Worm (Caenorhabditis elegans) whole organism, L4 larva: ENCODE data around the gene C05A2.4.

Experiments used
- F10B5.3 ChIP-seq: sonication (generic microtip); optimal IDR thresholded peaks from 2 replicates; lab custom pipeline; 2016; ENCODE audit warnings: mild to moderate bottlenecking, missing genetic modification characterization, missing compliant biosample characterization
- F37D6.2 ChIP-seq: sonication (generic microtip); optimal IDR thresholded peaks from 2 replicates; lab custom pipeline; 2016; ENCODE audit warnings: mild to moderate bottlenecking, missing genetic modification characterization, missing compliant biosample characterization
- F49E8.2 ChIP-seq: sonication (generic microtip); optimal IDR thresholded peaks from 2 replicates; lab custom pipeline; 2016; ENCODE audit warnings: missing compliant biosample characterization, mild to moderate bottlenecking, missing genetic modification characterization, borderline replicate concordance
- Y48G9A.11 ChIP-seq: fragments of 200-800 bp; sonication (Bioruptor generic); IDR thresholded peaks from 2 replicates; pipeline ENCODE4 v1.3.6; 2022; ENCODE audit warnings: missing genetic modification reagents, missing genetic modification characterization, missing compliant biosample characterization
- Y75B8A.6 ChIP-seq: fragments of 200-800 bp; sonication (Bioruptor generic); IDR thresholded peaks from 2 replicates; pipeline ENCODE4 v1.3.6; 2022; ENCODE audit warnings: missing genetic modification reagents, missing genetic modification characterization, missing compliant biosample characterization
- cey-2 ChIP-seq: sonication (generic microtip); optimal IDR thresholded peaks from 3 replicates; lab custom pipeline; 2017; ENCODE audit warnings: missing genetic modification characterization, mild to moderate bottlenecking, missing compliant biosample characterization, antibody characterized with exemption, borderline replicate concordance; ENCODE audit not compliant: insufficient read depth
- daf-12 ChIP-seq: fragments of 150-350 bp; optimal IDR thresholded peaks from 2 replicates; lab custom pipeline; 2014; ENCODE audit warnings: missing biosample characterization, missing genetic modification reagents, missing genetic modification characterization
- daf-16 ChIP-seq, 3 experiments: sonication (generic microtip); optimal IDR thresholded peaks; 2 replicates each; lab custom pipeline; 2016 to 2017; ENCODE audit warnings: missing genetic modification characterization in 3 of 3, missing genetic modification reagents in 3 of 3, mild to moderate bottlenecking in 2 of 3, missing compliant biosample characterization in 2 of 3, missing biosample characterization in 1 of 3, moderate library complexity in 1 of 3
- daf-8 ChIP-seq: fragments of 200-800 bp; sonication (Bioruptor generic); IDR thresholded peaks from 2 replicates; pipeline ENCODE4 v1.3.6; 2022; ENCODE audit warnings: missing genetic modification characterization, missing compliant biosample characterization
- dmd-6 ChIP-seq: fragments of 200-800 bp; sonication (Bioruptor generic); IDR thresholded peaks from 2 replicates; pipeline ENCODE4 v1.3.6; 2022; ENCODE audit warnings: missing genetic modification reagents, missing genetic modification characterization, missing compliant biosample characterization
- dpl-1 ChIP-seq: fragments of 150-350 bp; optimal IDR thresholded peaks from 2 replicates; lab custom pipeline; 2014; ENCODE audit warnings: missing biosample characterization, missing genetic modification reagents, missing genetic modification characterization
- dve-1 ChIP-seq: sonication (generic microtip); optimal IDR thresholded peaks from 2 replicates; lab custom pipeline; 2017; ENCODE audit warnings: antibody characterized with exemption, mild to moderate bottlenecking, missing genetic modification characterization, missing compliant biosample characterization; ENCODE audit not compliant: insufficient read depth
- egl-43 ChIP-seq: fragments of 200-800 bp; sonication (Bioruptor generic); IDR thresholded peaks from 2 replicates; pipeline ENCODE4 v1.3.6; 2022; ENCODE audit warnings: missing genetic modification reagents, missing genetic modification characterization, missing compliant biosample characterization
- fos-1 ChIP-seq: fragments of 150-350 bp; optimal IDR thresholded peaks from 2 replicates; lab custom pipeline; 2014; ENCODE audit warnings: missing biosample characterization, missing genetic modification characterization
- hif-1 ChIP-seq, 2 experiments: sonication (generic microtip); optimal IDR thresholded peaks; 2 replicates each; lab custom pipeline; 2016 to 2017; ENCODE audit warnings: missing compliant biosample characterization in 2 of 2, missing genetic modification characterization in 2 of 2, missing genetic modification reagents in 2 of 2, missing genotype in 2 of 2, mild to moderate bottlenecking in 1 of 2
- hlh-11 ChIP-seq: fragments of 200-800 bp; sonication (Bioruptor generic); optimal IDR thresholded peaks from 2 replicates; lab custom pipeline; 2018; ENCODE audit warnings: mild to moderate bottlenecking, missing genetic modification characterization, missing compliant biosample characterization
- hlh-30 ChIP-seq: sonication (generic microtip); optimal IDR thresholded peaks from 2 replicates; lab custom pipeline; 2017; ENCODE audit warnings: antibody characterized with exemption, mild to moderate bottlenecking, missing genetic modification characterization, missing compliant biosample characterization; ENCODE audit not compliant: insufficient read depth
- jun-1 ChIP-seq: fragments of 150-350 bp; optimal IDR thresholded peaks from 2 replicates; lab custom pipeline; 2014; ENCODE audit warnings: missing biosample characterization, missing genetic modification reagents, missing genetic modification characterization
- lin-1 ChIP-seq: fragments of 200-800 bp; sonication (Bioruptor generic); IDR thresholded peaks from 2 replicates; pipeline ENCODE4 v1.3.6; 2022; ENCODE audit warnings: missing genetic modification reagents, missing genetic modification characterization, missing compliant biosample characterization
- lir-3 ChIP-seq: sonication (generic microtip); optimal IDR thresholded peaks from 2 replicates; lab custom pipeline; 2016; ENCODE audit warnings: mild to moderate bottlenecking, missing genetic modification characterization, missing compliant biosample characterization
- lsy-2 ChIP-seq, 2 experiments: fragments of 150-350 bp in 1 of 2; sonication (generic microtip) in 1 of 2; optimal IDR thresholded peaks; 2 replicates each; lab custom pipeline; 2014 to 2017; ENCODE audit warnings: missing biosample characterization in 2 of 2, missing genetic modification characterization in 2 of 2
- mdl-1 ChIP-seq, 2 experiments: fragments of 150-350 bp in 1 of 2; sonication (generic microtip) in 1 of 2; optimal IDR thresholded peaks; 2 replicates each; lab custom pipeline; 2014 to 2017; ENCODE audit warnings: missing biosample characterization in 2 of 2, missing genetic modification characterization in 2 of 2
- mep-1 ChIP-seq: fragments of 150-350 bp; sonication (generic microtip); optimal IDR thresholded peaks from 3 replicates; lab custom pipeline; 2014; ENCODE audit warnings: missing biosample characterization, missing genetic modification characterization
- mxl-3 ChIP-seq: fragments of 200-800 bp; sonication (Bioruptor generic); optimal IDR thresholded peaks from 2 replicates; lab custom pipeline; 2018; ENCODE audit warnings: mild to moderate bottlenecking, missing genetic modification characterization, missing compliant biosample characterization
- nhr-102 ChIP-seq: sonication (generic microtip); optimal IDR thresholded peaks from 2 replicates; lab custom pipeline; 2016; ENCODE audit warnings: mild to moderate bottlenecking, missing genetic modification characterization, moderate library complexity, missing compliant biosample characterization
- nhr-11 ChIP-seq: fragments of 150-350 bp; optimal IDR thresholded peaks from 2 replicates; lab custom pipeline; 2014; ENCODE audit warnings: missing biosample characterization, missing genetic modification characterization
- nhr-28 ChIP-seq: fragments of 150-350 bp; optimal IDR thresholded peaks from 2 replicates; lab custom pipeline; 2014; ENCODE audit warnings: missing biosample characterization, missing genetic modification characterization
- nhr-77 ChIP-seq: fragments of 150-350 bp; optimal IDR thresholded peaks from 2 replicates; lab custom pipeline; 2014; ENCODE audit warnings: missing biosample characterization, missing genetic modification characterization
- pha-4 ChIP-seq, 2 experiments: fragments of 150-350 bp in 1 of 2; fragments of 200-800 bp in 1 of 2; sonication (Bioruptor generic) in 1 of 2; IDR thresholded peaks in 1 of 2; optimal IDR thresholded peaks in 1 of 2; 2 replicates each; pipeline versions ENCODE4 v1.3.6 to Lab custom; 2014 to 2022; ENCODE audit warnings: missing genetic modification characterization in 2 of 2, missing genetic modification reagents in 2 of 2, missing biosample characterization in 1 of 2, missing compliant biosample characterization in 1 of 2
- php-3 ChIP-seq: fragments of 200-800 bp; sonication (Bioruptor generic); IDR thresholded peaks from 2 replicates; pipeline ENCODE4 v1.3.6; 2022; ENCODE audit warnings: missing genetic modification reagents, missing genetic modification characterization, missing compliant biosample characterization
- pqm-1 ChIP-seq: sonication (generic microtip); optimal IDR thresholded peaks from 2 replicates; lab custom pipeline; 2017; ENCODE audit warnings: missing biosample characterization, missing genetic modification characterization
- rbr-2 ChIP-seq: sonication (generic microtip); optimal IDR thresholded peaks from 2 replicates; lab custom pipeline; 2016; ENCODE audit warnings: missing genotype, missing genetic modification characterization, missing compliant biosample characterization
- saeg-2 ChIP-seq: fragments of 200-800 bp; sonication (Bioruptor generic); IDR thresholded peaks from 2 replicates; pipeline ENCODE4 v1.3.6; 2022; ENCODE audit warnings: missing genetic modification reagents, missing genetic modification characterization, missing compliant biosample characterization
- skn-1 ChIP-seq: fragments of 150-350 bp; optimal IDR thresholded peaks from 2 replicates; lab custom pipeline; 2014; ENCODE audit warnings: missing biosample characterization, missing genetic modification characterization
- tra-1 ChIP-seq: fragments of 200-800 bp; sonication (Bioruptor generic); IDR thresholded peaks from 2 replicates; pipeline ENCODE4 v1.3.6; 2022; ENCODE audit warnings: missing genetic modification reagents, missing genetic modification characterization, missing compliant biosample characterization
- unc-62 ChIP-seq, 3 experiments: fragments of 150-350 bp in 1 of 3; sonication (generic microtip); optimal IDR thresholded peaks in 2 of 3; peaks in 1 of 3; 1 replicate in 1 of 3; 2 replicates in 2 of 3; lab custom pipeline; 2014 to 2017; ENCODE audit warnings: missing biosample characterization in 3 of 3, missing genetic modification characterization in 3 of 3, missing genetic modification reagents in 3 of 3, missing genotype in 1 of 3
- ztf-11 ChIP-seq: fragments of 150-350 bp; optimal IDR thresholded peaks from 2 replicates; lab custom pipeline; 2014; ENCODE audit warnings: missing biosample characterization, missing genetic modification characterization
- ztf-7 ChIP-seq: fragments of 150-350 bp; optimal IDR thresholded peaks from 2 replicates; lab custom pipeline; 2014; ENCODE audit warnings: missing biosample characterization, missing genetic modification characterization

Gene C05A2.4

ce11 chrV:10719019-10719832 lies 23.9 kb downstream of the C05A2.4 start (continued):
- TF ChIP-seq skn-1 (tag; lab: Kevin White, UChicago), result no peak
- no peak for TF ChIP-seq php-3 (GFP tag; lab: Robert Waterston, UW)

- TF ChIP-seq nhr-11 (tag; lab: Kevin White, UChicago), result peak; percentile 88
- TF ChIP-seq daf-12 (tag; lab: Kevin White, UChicago), result no peak
- no peak for TF ChIP-seq F37D6.2 (tag; lab: Kevin White, UChicago)
- TF ChIP-seq F10B5.3 (tag; lab: Kevin White, UChicago), result no peak
- TF ChIP-seq lir-3 (tag; lab: Kevin White, UChicago), result no peak
- peak; percentile 40; the same call in 1 of the 2 replicates for TF ChIP-seq lin-1 (GFP tag; lab: Robert Waterston, UW)
- TF ChIP-seq mep-1 (tag; lab: Kevin White, UChicago), result peak; percentile 71
- TF ChIP-seq lsy-2 (tag; optimal IDR thresholded peaks at IDR 0.05; lab: Kevin White, UChicago), result peak in 1 of 2 experiments; percentile 48
- peak in 1 of 2 experiments; percentile 87 for TF ChIP-seq unc-62 (GFP tag; optimal IDR thresholded peaks at IDR 0.05 in 1 of 2; lab: Kevin White, UChicago)
- no peak for TF ChIP-seq unc-62 (tag; optimal IDR thresholded peaks at IDR 0.05; lab: Kevin White, UChicago)
- TF ChIP-seq daf-8 (GFP tag; lab: Robert Waterston, UW), result no peak
- peak; percentile 62 for TF ChIP-seq mxl-3 (GFP tag; lab: Kevin White, UChicago)
- TF ChIP-seq cey-2 (tag; lab: Kevin White, UChicago), result peak; percentile 76
- TF ChIP-seq hif-1 (tag; optimal IDR thresholded peaks at IDR 0.05; lab: Kevin White, UChicago), result peak in 1 of 2 experiments; percentile 60
- TF ChIP-seq fos-1 (tag; lab: Kevin White, UChicago), result peak; percentile 45
- TF ChIP-seq Y48G9A.11 (GFP tag; lab: Robert Waterston, UW), result no peak
- peak; percentile 22 for TF ChIP-seq dpl-1
- no peak for TF ChIP-seq Y75B8A.6 (GFP tag; lab: Robert Waterston, UW)
- peak; percentile 14 for TF ChIP-seq rbr-2 (tag; lab: Kevin White, UChicago)
- peak; percentile 69; the same call in 1 of the 2 replicates for TF ChIP-seq tra-1 (GFP tag; lab: Robert Waterston, UW)
- no peak for TF ChIP-seq egl-43
- peak; percentile 71 for TF ChIP-seq nhr-77 (tag; lab: Kevin White, UChicago)
- peak; percentile 0 for TF ChIP-seq nhr-102 (tag; lab: Kevin White, UChicago)
- peak; percentile 98 for TF ChIP-seq nhr-28 (tag; lab: Kevin White, UChicago)
- 0 out of 2 replicates have a peak, but pooled peaks have one; percentile 7 for TF ChIP-seq saeg-2 (GFP tag; lab: Robert Waterston, UW)
- peak; percentile 98 for TF ChIP-seq hlh-30
- TF ChIP-seq ztf-11 (tag; lab: Kevin White, UChicago), result no peak
- TF ChIP-seq mdl-1 (tag; optimal IDR thresholded peaks at IDR 0.05; lab: Kevin White, UChicago), result peak; percentile 44 to 82
- TF ChIP-seq hlh-11 (tag; lab: Kevin White, UChicago), result peak; percentile 84
- TF ChIP-seq pqm-1 (tag; lab: Kevin White, UChicago), result peak; percentile 34
- peak; percentile 78 for TF ChIP-seq dmd-6 (GFP tag; lab: Robert Waterston, UW)
- no peak for TF ChIP-seq F49E8.2 (tag; lab: Kevin White, UChicago)
- TF ChIP-seq dve-1 (tag; lab: Kevin White, UChicago), result peak; percentile 83
- TF ChIP-seq ztf-7, result peak; percentile 44
- peak; percentile 25 for TF ChIP-seq jun-1 (tag; lab: Kevin White, UChicago)
- TF ChIP-seq daf-16 (GFP tag; optimal IDR thresholded peaks at IDR 0.05; lab: Kevin White, UChicago), result no peak
- TF ChIP-seq daf-16 (tag; optimal IDR thresholded peaks at IDR 0.05; lab: Kevin White, UChicago), result peak; percentile 54
- TF ChIP-seq pha-4 (GFP tag; IDR thresholded peaks at IDR 0.05; lab: Robert Waterston, UW), result 0 out of 2 replicates have a peak, but pooled peaks have one; percentile 3
- TF ChIP-seq pha-4 (tag; optimal IDR thresholded peaks at IDR 0.05; lab: Kevin White, UChicago), result no peak
These were observed 24.5 kb downstream of the C05A2.4 start for ce11 chrV:10719833-10720170.
